Fruit fly (Drosophila melanogaster): ENCODE data around the gene CG7017.
A peak's percentile ranks its signal among the peaks of the same experiment; 100 is the strongest.

CG7017 gene

dm6 chr3L:20195875-20196274 is 16.0 kb downstream of the CG7017 start (continued):
- TF ChIP-seq CG32264 (GFP tag; optimal IDR thresholded peaks at IDR 0.05) (no peak), woc (GFP tag; optimal IDR thresholded peaks at IDR 0.05) (peak; percentile 41), Rel (GFP tag; optimal IDR thresholded peaks at IDR 0.05) (no peak), Rel (tag; optimal IDR thresholded peaks at IDR 0.05) (no peak), fru (GFP tag; optimal IDR thresholded peaks at IDR 0.05) (peak; percentile 59)

dm6 chr3L:20194731-20195130 is 17.2 kb downstream of the CG7017 start:
- TF ChIP-seq jim (GFP tag; optimal IDR thresholded peaks at IDR 0.05) = no peak
- peak; percentile 71 for TF ChIP-seq rgr (GFP tag; optimal IDR thresholded peaks at IDR 0.05)
- TF ChIP-seq sage (GFP tag; optimal IDR thresholded peaks at IDR 0.05) = peak; percentile 36
- peak; percentile 67 for TF ChIP-seq fru (GFP tag; optimal IDR thresholded peaks at IDR 0.05)
- TF ChIP-seq OdsH (GFP tag; optimal IDR thresholded peaks at IDR 0.05) = peak; percentile 61
- TF ChIP-seq dmrt93B (GFP tag; optimal IDR thresholded peaks at IDR 0.05) = peak; percentile 34
- TF ChIP-seq psq (GFP tag; optimal IDR thresholded peaks at IDR 0.05) = peak; percentile 41
- no peak for TF ChIP-seq CG32264 (GFP tag; optimal IDR thresholded peaks at IDR 0.05)
- TF ChIP-seq Hnf4 (GFP tag; optimal IDR thresholded peaks at IDR 0.05) = peak; percentile 64
- TF ChIP-seq tai (GFP tag; optimal IDR thresholded peaks at IDR 0.05) = peak; percentile 29
- TF ChIP-seq ey (GFP tag; optimal IDR thresholded peaks at IDR 0.05) = peak; percentile 60
- TF ChIP-seq woc (GFP tag; optimal IDR thresholded peaks at IDR 0.05) = peak; percentile 43
- TF ChIP-seq Dif (GFP tag; optimal IDR thresholded peaks at IDR 0.05; ENCODE audit: partially characterized antibody) = no peak
- TF ChIP-seq foxo (GFP tag; optimal IDR thresholded peaks at IDR 0.05) = peak in 1 of 2 experiments; percentile 77
- peak; percentile 60 for TF ChIP-seq Sp1 (GFP tag; optimal IDR thresholded peaks at IDR 0.05)
- TF ChIP-seq HLH106 (tag; optimal IDR thresholded peaks at IDR 0.05) = peak; percentile 71
- peak; percentile 66 for TF ChIP-seq br (GFP tag; optimal IDR thresholded peaks at IDR 0.05)
- peak; percentile 23 for TF ChIP-seq brk (GFP tag; optimal IDR thresholded peaks at IDR 0.05)
- no peak for TF ChIP-seq Jra (GFP tag; optimal IDR thresholded peaks at IDR 0.05)
- peak; percentile 79 for TF ChIP-seq h (GFP tag; optimal IDR thresholded peaks at IDR 0.05)

dm6 chr3L:20193748-20194058 is 18.2 kb downstream of the CG7017 start:
- TF ChIP-seq rgr (GFP tag; optimal IDR thresholded peaks at IDR 0.05) = no peak
- TF ChIP-seq woc (GFP tag; optimal IDR thresholded peaks at IDR 0.05) = no peak
- no peak for TF ChIP-seq Dif (GFP tag; optimal IDR thresholded peaks at IDR 0.05; ENCODE audit: partially characterized antibody)
- no peak for TF ChIP-seq Jra (GFP tag; optimal IDR thresholded peaks at IDR 0.05)
- TF ChIP-seq Hr83 (GFP tag; optimal IDR thresholded peaks at IDR 0.05; ENCODE audit: poor library complexity, severe bottlenecking) = no peak
- TF ChIP-seq psq (GFP tag; optimal IDR thresholded peaks at IDR 0.05) = no peak
- no peak for TF ChIP-seq usp (GFP tag; optimal IDR thresholded peaks at IDR 0.05)
- no peak for TF ChIP-seq dl (GFP tag; optimal IDR thresholded peaks at IDR 0.05; ENCODE audit: insufficient read depth in 1 of 2, partially characterized antibody in 2 of 2)
- TF ChIP-seq Mio (GFP tag; optimal IDR thresholded peaks at IDR 0.05) = no peak
- no peak for TF ChIP-seq Rel (GFP tag; optimal IDR thresholded peaks at IDR 0.05)
- no peak for TF ChIP-seq Rel (tag; optimal IDR thresholded peaks at IDR 0.05)
- no peak for TF ChIP-seq pan (optimal IDR thresholded peaks at IDR 0.05)
- TF ChIP-seq dsf (GFP tag; optimal IDR thresholded peaks at IDR 0.05; ENCODE audit: borderline replicate concordance) = no peak
- TF ChIP-seq tai (GFP tag; optimal IDR thresholded peaks at IDR 0.05) = no peak
- no peak for TF ChIP-seq GATAd (GFP tag; optimal IDR thresholded peaks at IDR 0.05)
- no peak for TF ChIP-seq Abd-B (GFP tag; optimal IDR thresholded peaks at IDR 0.05)
- TF ChIP-seq fru (GFP tag; optimal IDR thresholded peaks at IDR 0.05) = no peak
- no peak for TF ChIP-seq ey (GFP tag; optimal IDR thresholded peaks at IDR 0.05)
- no peak for TF ChIP-seq sv (GFP tag; optimal IDR thresholded peaks at IDR 0.05)

dm6 chr3L:20192872-20193747 is 18.8 kb downstream of the CG7017 start:
- TF ChIP-seq br (GFP tag; optimal IDR thresholded peaks at IDR 0.05) (no peak), CG32264 (GFP tag; optimal IDR thresholded peaks at IDR 0.05) (no peak), Myc (optimal IDR thresholded peaks at IDR 0.05) (no peak), Hr78 (GFP tag; optimal IDR thresholded peaks at IDR 0.05) (no peak), rgr (GFP tag; optimal IDR thresholded peaks at IDR 0.05) (peak; percentile 7), woc (GFP tag; optimal IDR thresholded peaks at IDR 0.05) (peak; percentile 2), sage (GFP tag; optimal IDR thresholded peaks at IDR 0.05) (no peak), lola (GFP tag; optimal IDR thresholded peaks at IDR 0.05) (no peak), sv (GFP tag; optimal IDR thresholded peaks at IDR 0.05) (no peak), CG9705 (GFP tag; optimal IDR thresholded peaks at IDR 0.05) (no peak), Hr83 (GFP tag; optimal IDR thresholded peaks at IDR 0.05; ENCODE audit: poor library complexity, severe bottlenecking) (no peak), GATAd (GFP tag; optimal IDR thresholded peaks at IDR 0.05) (no peak), usp (GFP tag; optimal IDR thresholded peaks at IDR 0.05) (no peak), Rel (GFP tag; optimal IDR thresholded peaks at IDR 0.05) (no peak), Rel (tag; optimal IDR thresholded peaks at IDR 0.05) (peak; percentile 53), Sp1 (GFP tag; optimal IDR thresholded peaks at IDR 0.05) (no peak), HLH106 (tag; optimal IDR thresholded peaks at IDR 0.05) (peak; percentile 20), h (GFP tag; optimal IDR thresholded peaks at IDR 0.05) (peak; percentile 5), dl (GFP tag; optimal IDR thresholded peaks at IDR 0.05; ENCODE audit: insufficient read depth in 1 of 2, partially characterized antibody in 2 of 2) (no peak), jim (GFP tag; optimal IDR thresholded peaks at IDR 0.05) (no peak), dsf (GFP tag; optimal IDR thresholded peaks at IDR 0.05; ENCODE audit: borderline replicate concordance) (no peak), Jra (GFP tag; optimal IDR thresholded peaks at IDR 0.05) (no peak), brk (GFP tag; optimal IDR thresholded peaks at IDR 0.05) (no peak), OdsH (GFP tag; optimal IDR thresholded peaks at IDR 0.05) (no peak), pan (optimal IDR thresholded peaks at IDR 0.05) (no peak), N (GFP tag; optimal IDR thresholded peaks at IDR 0.05) (no peak), CrebA (GFP tag; optimal IDR thresholded peaks at IDR 0.05; ENCODE audit: borderline replicate concordance) (no peak), Abd-B (GFP tag; optimal IDR thresholded peaks at IDR 0.05) (no peak), ey (GFP tag; optimal IDR thresholded peaks at IDR 0.05) (peak; percentile 22), Dif (GFP tag; optimal IDR thresholded peaks at IDR 0.05; ENCODE audit: partially characterized antibody) (no peak), psq (GFP tag; optimal IDR thresholded peaks at IDR 0.05) (peak; percentile 4), foxo (GFP tag; optimal IDR thresholded peaks at IDR 0.05) (no peak), Hnf4 (GFP tag; optimal IDR thresholded peaks at IDR 0.05) (no peak), fru (GFP tag; optimal IDR thresholded peaks at IDR 0.05) (no peak)

Measured in whole organism, wandering third instar larva.